Worm (Caenorhabditis elegans) whole organism, L3 larva: ENCODE measurements around the gene Y75B12B.10.

Experiments
- R02D3.7 ChIP-seq: fragments of 150-350 bp; optimal IDR thresholded peaks from 2 replicates; lab custom pipeline; 2014; ENCODE audit warnings: missing biosample characterization, missing genetic modification characterization
- ZK546.5 ChIP-seq: sonication (generic microtip); optimal IDR thresholded peaks from 2 replicates; lab custom pipeline; 2017; ENCODE audit warnings: missing biosample characterization, missing genetic modification characterization
- aly-2 ChIP-seq: fragments of 150-350 bp; optimal IDR thresholded peaks from 2 replicates; lab custom pipeline; 2014; ENCODE audit warnings: missing biosample characterization, missing genetic modification characterization
- ama-1 ChIP-seq: fragments of 150-350 bp; optimal IDR thresholded peaks from 2 replicates; lab custom pipeline; 2018
- ceh-16 ChIP-seq: sonication (generic microtip); optimal IDR thresholded peaks from 2 replicates; lab custom pipeline; 2017; ENCODE audit warnings: missing biosample characterization, missing genetic modification characterization
- ceh-28 ChIP-seq: fragments of 150-350 bp; optimal IDR thresholded peaks from 2 replicates; lab custom pipeline; 2014; ENCODE audit warnings: missing biosample characterization, missing genetic modification reagents, missing genetic modification characterization
- ceh-82 ChIP-seq: fragments of 150-350 bp; optimal IDR thresholded peaks from 2 replicates; lab custom pipeline; 2014; ENCODE audit warnings: missing biosample characterization, missing genetic modification characterization
- daf-12 ChIP-seq: fragments of 150-350 bp; optimal IDR thresholded peaks from 2 replicates; lab custom pipeline; 2014; ENCODE audit warnings: missing biosample characterization, missing genetic modification reagents, missing genetic modification characterization
- egl-27 ChIP-seq: sonication (generic microtip); optimal IDR thresholded peaks from 4 replicates; lab custom pipeline; 2017; ENCODE audit warnings: missing biosample characterization, missing genetic modification reagents, missing genetic modification characterization
- egl-5 ChIP-seq: fragments of 150-350 bp; optimal IDR thresholded peaks from 2 replicates; lab custom pipeline; 2017; ENCODE audit warnings: missing biosample characterization, missing genetic modification reagents, missing genetic modification characterization, inconsistent platforms
- elt-1 ChIP-seq: fragments of 150-350 bp; optimal IDR thresholded peaks from 2 replicates; lab custom pipeline; 2014; ENCODE audit warnings: missing biosample characterization, missing genetic modification characterization
- elt-2 ChIP-seq: sonication (generic microtip); optimal IDR thresholded peaks from 2 replicates; lab custom pipeline; 2016; ENCODE audit warnings: missing genetic modification reagents, mild to moderate bottlenecking, missing genetic modification characterization, missing compliant biosample characterization
- eor-1 ChIP-seq, 2 experiments: fragments of 150-350 bp; optimal IDR thresholded peaks; 2 replicates each; lab custom pipeline; 2014 to 2018; ENCODE audit warnings: missing biosample characterization in 2 of 2, missing genetic modification characterization in 2 of 2
- fkh-10 ChIP-seq: sonication (generic microtip); optimal IDR thresholded peaks from 2 replicates; lab custom pipeline; 2017; ENCODE audit warnings: missing biosample characterization, missing genetic modification reagents, missing genetic modification characterization
- fkh-2 ChIP-seq: fragments of 150-350 bp; optimal IDR thresholded peaks from 2 replicates; lab custom pipeline; 2014; ENCODE audit warnings: missing biosample characterization, missing genetic modification reagents, missing genetic modification characterization
- fos-1 ChIP-seq: fragments of 150-350 bp; optimal IDR thresholded peaks from 2 replicates; lab custom pipeline; 2014; ENCODE audit warnings: missing biosample characterization, missing genetic modification characterization
- hmg-11 ChIP-seq: sonication (generic microtip); optimal IDR thresholded peaks from 2 replicates; lab custom pipeline; 2016; ENCODE audit warnings: missing genetic modification characterization, missing compliant biosample characterization
- jun-1 ChIP-seq: fragments of 150-350 bp; optimal IDR thresholded peaks from 2 replicates; lab custom pipeline; 2014; ENCODE audit warnings: missing biosample characterization, missing genetic modification reagents, missing genetic modification characterization
- lin-15B ChIP-seq: fragments of 150-350 bp; optimal IDR thresholded peaks from 2 replicates; lab custom pipeline; 2014; ENCODE audit warnings: missing biosample characterization, missing genetic modification characterization
- lin-39 ChIP-seq: fragments of 150-350 bp; optimal IDR thresholded peaks from 2 replicates; lab custom pipeline; 2018; ENCODE audit warnings: missing biosample characterization, missing genetic modification reagents, missing genetic modification characterization
- lsy-12 ChIP-seq: sonication (generic microtip); optimal IDR thresholded peaks from 2 replicates; lab custom pipeline; 2016; ENCODE audit warnings: mild to moderate bottlenecking, missing genetic modification characterization, missing compliant biosample characterization
- mdl-1 ChIP-seq: fragments of 150-350 bp; optimal IDR thresholded peaks from 2 replicates; lab custom pipeline; 2014; ENCODE audit warnings: missing biosample characterization, missing genetic modification characterization
- mml-1 ChIP-seq: fragments of 150-350 bp; sonication (generic microtip); optimal IDR thresholded peaks from 3 replicates; lab custom pipeline; 2014; ENCODE audit warnings: missing biosample characterization, missing genetic modification characterization
- nfya-1 ChIP-seq: sonication (generic microtip); optimal IDR thresholded peaks from 2 replicates; lab custom pipeline; 2017; ENCODE audit warnings: missing genetic modification characterization, mild to moderate bottlenecking, missing compliant biosample characterization, antibody characterized with exemption, moderate library complexity; ENCODE audit not compliant: insufficient read depth
- nhr-11 ChIP-seq: fragments of 150-350 bp; optimal IDR thresholded peaks from 2 replicates; lab custom pipeline; 2014; ENCODE audit warnings: missing biosample characterization, missing genetic modification characterization
- nhr-12 ChIP-seq: fragments of 150-350 bp; optimal IDR thresholded peaks from 2 replicates; lab custom pipeline; 2014; ENCODE audit warnings: missing biosample characterization, missing genetic modification characterization
- nhr-23 ChIP-seq: fragments of 150-350 bp; optimal IDR thresholded peaks from 2 replicates; lab custom pipeline; 2014; ENCODE audit warnings: missing biosample characterization, missing genetic modification reagents, missing genetic modification characterization
- nhr-237 ChIP-seq: fragments of 150-350 bp; optimal IDR thresholded peaks from 2 replicates; lab custom pipeline; 2014; ENCODE audit warnings: missing biosample characterization, missing genetic modification characterization
- nhr-25 ChIP-seq: sonication (generic microtip); optimal IDR thresholded peaks from 2 replicates; lab custom pipeline; 2017; ENCODE audit warnings: missing biosample characterization, missing genetic modification characterization
- nhr-28 ChIP-seq: fragments of 150-350 bp; optimal IDR thresholded peaks from 2 replicates; lab custom pipeline; 2014; ENCODE audit warnings: missing biosample characterization, missing genetic modification characterization
- nhr-43 ChIP-seq: sonication (generic microtip); optimal IDR thresholded peaks from 2 replicates; lab custom pipeline; 2016; ENCODE audit warnings: mild to moderate bottlenecking, missing genetic modification characterization, missing compliant biosample characterization; ENCODE audit not compliant: poor library complexity, severe bottlenecking
- nhr-67 ChIP-seq: fragments of 150-350 bp; optimal IDR thresholded peaks from 2 replicates; lab custom pipeline; 2014; ENCODE audit warnings: missing biosample characterization, missing genetic modification characterization
- nhr-76 ChIP-seq: fragments of 150-350 bp; sonication (generic microtip); optimal IDR thresholded peaks from 5 replicates; lab custom pipeline; 2014; ENCODE audit warnings: missing biosample characterization, missing genetic modification characterization
- nhr-77 ChIP-seq: fragments of 150-350 bp; optimal IDR thresholded peaks from 2 replicates; lab custom pipeline; 2014; ENCODE audit warnings: missing biosample characterization, missing genetic modification characterization
- pha-4 ChIP-seq: fragments of 150-350 bp; optimal IDR thresholded peaks from 2 replicates; lab custom pipeline; 2014; ENCODE audit warnings: missing biosample characterization, missing genetic modification reagents, missing genetic modification characterization
- pqm-1 ChIP-seq: fragments of 150-350 bp; optimal IDR thresholded peaks from 2 replicates; lab custom pipeline; 2017; ENCODE audit warnings: missing biosample characterization, missing genetic modification characterization, inconsistent platforms
- sea-2 ChIP-seq: fragments of 150-350 bp; sonication (generic microtip); optimal IDR thresholded peaks from 4 replicates; lab custom pipeline; 2014; ENCODE audit warnings: missing biosample characterization, missing genetic modification reagents, missing genetic modification characterization
- skn-1 ChIP-seq: fragments of 150-350 bp; optimal IDR thresholded peaks from 2 replicates; lab custom pipeline; 2014; ENCODE audit warnings: missing biosample characterization, missing genetic modification characterization
- snpc-4 ChIP-seq: fragments of 150-350 bp; optimal IDR thresholded peaks from 2 replicates; lab custom pipeline; 2014; ENCODE audit warnings: missing biosample characterization, missing genetic modification characterization
- tbx-2 ChIP-seq: sonication (generic microtip); optimal IDR thresholded peaks from 2 replicates; lab custom pipeline; 2016; ENCODE audit warnings: mild to moderate bottlenecking, missing genetic modification characterization, missing compliant biosample characterization
- unc-39 ChIP-seq: sonication (generic microtip); optimal IDR thresholded peaks from 4 replicates; lab custom pipeline; 2017; ENCODE audit warnings: missing biosample characterization, missing genetic modification characterization
- zag-1 ChIP-seq: fragments of 150-350 bp; optimal IDR thresholded peaks from 2 replicates; lab custom pipeline; 2014; ENCODE audit warnings: missing biosample characterization, missing genetic modification characterization
- ztf-4 ChIP-seq: fragments of 150-350 bp; optimal IDR thresholded peaks from 2 replicates; lab custom pipeline; 2014; ENCODE audit warnings: missing biosample characterization, missing genetic modification characterization

The Y75B12B.10 gene

DNA sequence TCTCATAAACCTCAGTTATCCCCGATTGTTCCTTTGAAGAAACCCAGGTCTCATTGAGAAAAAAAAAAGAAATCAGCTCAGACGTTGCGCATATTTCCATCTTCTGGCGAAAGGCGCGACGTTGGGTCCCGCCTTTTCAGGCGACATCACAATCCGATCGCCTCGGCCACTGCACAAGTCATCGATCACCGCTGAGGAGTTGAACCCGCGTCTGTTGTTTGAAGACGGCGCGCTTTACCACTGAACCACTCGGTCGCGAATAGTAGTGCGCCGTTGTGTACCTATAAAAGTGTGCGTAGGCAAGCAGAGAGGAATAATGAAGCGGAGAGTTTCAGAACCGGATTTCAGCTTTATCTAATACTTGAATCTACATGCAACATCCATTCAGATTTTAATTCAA, 9.0 kb upstream of the Y75B12B.10 start, which contains the start of gene Y75B12B.11:
TSS of gene Y75B12B.11 (plus strand) at position 394 of the 400 bp plus-strand sequence.
- TF ChIP-seq lin-39 (tag; lab: Kevin White, UChicago) = peak; percentile 76
- TF ChIP-seq fos-1 (tag; lab: Kevin White, UChicago) = peak; percentile 61
- no peak for TF ChIP-seq mdl-1 (tag; lab: Kevin White, UChicago)
- peak; percentile 82 for TF ChIP-seq tbx-2 (tag; lab: Kevin White, UChicago)
- TF ChIP-seq sea-2 (GFP tag; lab: Kevin White, UChicago) = no peak
- no peak for TF ChIP-seq nhr-237
- TF ChIP-seq ceh-28 (tag; lab: Kevin White, UChicago) = no peak
- TF ChIP-seq mml-1 (tag; lab: Kevin White, UChicago) = no peak
- TF ChIP-seq fkh-2 (tag; lab: Kevin White, UChicago) = no peak
- peak; percentile 69 for TF ChIP-seq elt-2
- TF ChIP-seq eor-1 (tag; optimal IDR thresholded peaks at IDR 0.05; lab: Kevin White, UChicago) = no peak
- peak; percentile 72 for TF ChIP-seq ztf-4
- TF ChIP-seq hmg-11 = peak; percentile 76
- no peak for TF ChIP-seq nhr-28 (tag; lab: Kevin White, UChicago)
- TF ChIP-seq R02D3.7 (tag; lab: Kevin White, UChicago) = no peak
- TF ChIP-seq nhr-12 = no peak
- no peak for TF ChIP-seq nhr-76 (tag; lab: Kevin White, UChicago)
- peak; percentile 45 for TF ChIP-seq nhr-23 (tag; lab: Kevin White, UChicago)
- TF ChIP-seq nfya-1 = peak; percentile 71
- no peak for TF ChIP-seq zag-1 (tag; lab: Kevin White, UChicago)
- no peak for TF ChIP-seq ceh-16
- TF ChIP-seq nhr-25 = peak; percentile 84
- TF ChIP-seq fkh-10 (GFP tag; lab: Kevin White, UChicago) = no peak
- peak; percentile 45 for TF ChIP-seq aly-2 (tag; lab: Kevin White, UChicago)
- TF ChIP-seq skn-1 = peak; percentile 81
- peak; percentile 94 for TF ChIP-seq ama-1 (lab: Kevin White, UChicago)
- TF ChIP-seq ZK546.5 (tag; lab: Kevin White, UChicago) = no peak
- TF ChIP-seq pqm-1 (tag; lab: Kevin White, UChicago) = peak; percentile 42
- TF ChIP-seq unc-39 (tag; lab: Kevin White, UChicago) = no peak
- peak; percentile 10 for TF ChIP-seq ceh-82
- TF ChIP-seq nhr-11 (tag; lab: Kevin White, UChicago) = no peak
- TF ChIP-seq nhr-77 (tag; lab: Kevin White, UChicago) = peak; percentile 34
- peak; percentile 54 for TF ChIP-seq lin-15B (tag; lab: Kevin White, UChicago)
- TF ChIP-seq egl-5 (tag; lab: Kevin White, UChicago) = no peak
- peak; percentile 40 for TF ChIP-seq jun-1
- peak; percentile 74 for TF ChIP-seq pha-4 (tag; lab: Kevin White, UChicago)
- TF ChIP-seq egl-27 (tag; lab: Kevin White, UChicago) = no peak
- TF ChIP-seq daf-12 (tag; lab: Kevin White, UChicago) = no peak
- TF ChIP-seq lsy-12 (tag; lab: Kevin White, UChicago) = peak; percentile 87
- TF ChIP-seq nhr-43 (tag; lab: Kevin White, UChicago) = peak; percentile 75

DNA sequence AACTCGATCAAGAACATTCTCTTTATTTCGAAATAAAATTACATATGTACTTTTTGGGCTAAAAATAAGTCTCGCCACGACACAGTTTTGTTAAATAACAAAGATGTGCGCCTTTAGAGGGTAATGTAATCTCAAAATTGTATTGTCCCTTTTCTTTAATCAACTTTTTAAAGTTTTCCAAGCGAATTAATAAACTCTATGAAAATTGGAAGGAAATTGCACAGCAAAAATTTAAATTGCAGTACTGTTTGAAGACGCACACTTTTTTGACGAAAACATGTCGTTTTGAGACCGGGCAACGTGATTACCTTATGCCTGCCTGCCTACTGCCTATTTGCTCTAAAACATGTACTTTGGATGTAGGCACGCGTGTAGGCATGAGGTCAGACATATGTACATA, 7.9 kb upstream of the Y75B12B.10 start:
- TF ChIP-seq nhr-11 (tag; lab: Kevin White, UChicago) (no peak), pqm-1 (tag; lab: Kevin White, UChicago) (no peak), nhr-12 (no peak)
- TF ChIP-seq, all 47 proteins: peak for 0

DNA sequence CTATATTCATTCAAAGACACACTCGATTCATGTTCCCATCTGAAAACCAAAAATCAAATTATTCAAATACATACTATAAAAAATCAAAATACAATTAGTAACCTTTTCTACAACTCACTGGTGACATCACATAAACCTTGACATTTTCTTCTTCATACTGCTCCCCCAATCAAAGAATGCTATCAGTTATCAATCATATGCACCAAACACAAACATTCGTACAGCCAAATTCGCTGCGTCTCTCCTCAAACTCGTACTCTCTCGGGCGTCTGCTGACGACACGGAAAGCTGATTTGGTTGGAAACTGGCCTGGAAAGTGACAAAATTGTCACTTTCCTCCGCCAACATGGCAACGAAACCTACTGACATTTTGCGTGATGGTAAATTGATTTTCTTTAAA, 7.5 kb upstream of the Y75B12B.10 start, which contains the start of gene plc-2:
TSS of gene plc-2 (plus strand) at position 196 of the 400 bp plus-strand sequence.
- TF ChIP-seq nhr-67 (tag; lab: Kevin White, UChicago) = no peak
- TF ChIP-seq jun-1 = peak; percentile 47
- TF ChIP-seq elt-2 = peak; percentile 82
- no peak for TF ChIP-seq nhr-12
- no peak for TF ChIP-seq nhr-237
- no peak for TF ChIP-seq nhr-43 (tag; lab: Kevin White, UChicago)
- TF ChIP-seq mdl-1 (tag; lab: Kevin White, UChicago) = no peak
- TF ChIP-seq pha-4 (tag; lab: Kevin White, UChicago) = peak; percentile 44
- TF ChIP-seq ceh-28 (tag; lab: Kevin White, UChicago) = no peak
- TF ChIP-seq aly-2 (tag; lab: Kevin White, UChicago) = no peak
- TF ChIP-seq egl-5 (tag; lab: Kevin White, UChicago) = no peak
- TF ChIP-seq elt-1 = no peak
- no peak for TF ChIP-seq snpc-4 (tag; lab: Kevin White, UChicago)
- TF ChIP-seq pqm-1 (tag; lab: Kevin White, UChicago) = peak; percentile 78
